Worm (Caenorhabditis elegans) whole organism, L4 larva: ENCODE data around the gene T23F6.3.
"Not testable (repeated sequence)": the region's sequence is repeated elsewhere in the genome, so short reads cannot be mapped to it uniquely, and the experiment has no call there.

Experiments
- aha-1 ChIP-seq: fragments of 150-350 bp; peaks from one replicate; lab custom pipeline; 2014; ENCODE audit warnings: missing biosample characterization, missing genetic modification characterization
- arid-1 ChIP-seq: fragments of 200-800 bp; sonication (Bioruptor generic); conservative IDR thresholded peaks from 2 replicates; pipeline ENCODE4 v1.3.6; 2022; ENCODE audit warnings: missing genetic modification reagents, missing genetic modification characterization, missing compliant biosample characterization
- ceh-20 ChIP-seq: fragments of 200-800 bp; sonication (Bioruptor generic); IDR thresholded peaks from 2 replicates; pipeline ENCODE4 v1.3.6; 2022; ENCODE audit warnings: missing genetic modification reagents, missing genetic modification characterization, missing compliant biosample characterization
- daf-12 ChIP-seq: fragments of 150-350 bp; optimal IDR thresholded peaks from 2 replicates; lab custom pipeline; 2014; ENCODE audit warnings: missing biosample characterization, missing genetic modification reagents, missing genetic modification characterization
- dpl-1 ChIP-seq: fragments of 150-350 bp; optimal IDR thresholded peaks from 2 replicates; lab custom pipeline; 2014; ENCODE audit warnings: missing biosample characterization, missing genetic modification reagents, missing genetic modification characterization
- egl-27 ChIP-seq: sonication (generic microtip); optimal IDR thresholded peaks from 3 replicates; lab custom pipeline; 2017; ENCODE audit warnings: missing biosample characterization, missing genetic modification reagents, missing genetic modification characterization
- lin-29 ChIP-seq: fragments of 200-800 bp; sonication (Bioruptor generic); IDR thresholded peaks from 2 replicates; pipeline ENCODE4 v1.3.6; 2022; ENCODE audit warnings: missing genetic modification reagents, missing genetic modification characterization, missing compliant biosample characterization
- lsy-2 ChIP-seq, 2 experiments: fragments of 150-350 bp in 1 of 2; sonication (generic microtip) in 1 of 2; optimal IDR thresholded peaks; 2 replicates each; lab custom pipeline; 2014 to 2017; ENCODE audit warnings: missing biosample characterization in 2 of 2, missing genetic modification characterization in 2 of 2
- nhr-10 ChIP-seq: fragments of 150-350 bp; optimal IDR thresholded peaks from 2 replicates; lab custom pipeline; 2014; ENCODE audit warnings: missing biosample characterization, missing genetic modification characterization
- nhr-11 ChIP-seq: fragments of 150-350 bp; optimal IDR thresholded peaks from 2 replicates; lab custom pipeline; 2014; ENCODE audit warnings: missing biosample characterization, missing genetic modification characterization
- nhr-111 ChIP-seq: fragments of 200-800 bp; sonication (Bioruptor generic); optimal IDR thresholded peaks from 2 replicates; lab custom pipeline; 2018; ENCODE audit warnings: mild to moderate bottlenecking, missing genetic modification characterization, missing compliant biosample characterization
- nhr-76 ChIP-seq: fragments of 150-350 bp; optimal IDR thresholded peaks from 2 replicates; lab custom pipeline; 2014; ENCODE audit warnings: missing biosample characterization, missing genetic modification characterization
- saeg-2 ChIP-seq: fragments of 200-800 bp; sonication (Bioruptor generic); IDR thresholded peaks from 2 replicates; pipeline ENCODE4 v1.3.6; 2022; ENCODE audit warnings: missing genetic modification reagents, missing genetic modification characterization, missing compliant biosample characterization
- unc-62 ChIP-seq, 3 experiments: fragments of 150-350 bp in 1 of 3; sonication (generic microtip); optimal IDR thresholded peaks in 2 of 3; peaks in 1 of 3; 1 replicate in 1 of 3; 2 replicates in 2 of 3; lab custom pipeline; 2014 to 2017; ENCODE audit warnings: missing biosample characterization in 3 of 3, missing genetic modification characterization in 3 of 3, missing genetic modification reagents in 3 of 3, missing genotype in 1 of 3
- ztf-7 ChIP-seq: fragments of 150-350 bp; optimal IDR thresholded peaks from 2 replicates; lab custom pipeline; 2014; ENCODE audit warnings: missing biosample characterization, missing genetic modification characterization

T23F6.3 gene

ce11 chrIV:12684826-12685594 is 39.5 kb downstream of the T23F6.3 start:
- TF ChIP-seq aha-1 (tag; lab: Kevin White, UChicago) = peak; percentile 16
- TF ChIP-seq ceh-20 (GFP tag; lab: Robert Waterston, UW) = no peak
- TF ChIP-seq unc-62 (GFP tag; optimal IDR thresholded peaks at IDR 0.05 in 1 of 2; lab: Kevin White, UChicago) = peak in 1 of 2 experiments; percentile 11
- TF ChIP-seq unc-62 (tag; optimal IDR thresholded peaks at IDR 0.05; lab: Kevin White, UChicago) = no peak

- TF ChIP-seq lin-29 = no peak
- peak in 1 of 2 experiments; percentile 16 for TF ChIP-seq lsy-2 (tag; optimal IDR thresholded peaks at IDR 0.05; lab: Kevin White, UChicago)
- TF ChIP-seq dpl-1 (GFP tag; lab: Kevin White, UChicago) = peak; percentile 68
- no peak for TF ChIP-seq daf-12 (tag; lab: Kevin White, UChicago)
Measured at ce11 chrIV:12684341-12684740, 40.2 kb downstream of the T23F6.3 start, which contains the start of gene prmt-9. Gene prmt-9, minus strand, starts transcription at chrIV:12684378.

- not testable (repeated sequence) for TF ChIP-seq arid-1 (GFP tag; lab: Robert Waterston, UW); saeg-2 (GFP tag; lab: Robert Waterston, UW); nhr-111 (GFP tag; lab: Kevin White, UChicago)
Measured at ce11 chrIV:12677137-12677536, 47.4 kb downstream of the T23F6.3 start, which contains the start of gene T23B5.6. Gene T23B5.6, minus strand, starts transcription at chrIV:12677237.

ce11 chrIV:12674700-12675099 is 49.9 kb downstream of the T23F6.3 start, which contains the start of gene T23B5.4:
Gene T23B5.4, plus strand, starts transcription at chrIV:12675000.
- TF ChIP-seq ztf-7 (tag; lab: Kevin White, UChicago) = no peak
- no peak for TF ChIP-seq egl-27 (tag; lab: Kevin White, UChicago)
- TF ChIP-seq nhr-11 = no peak
- TF ChIP-seq nhr-10 = no peak
- TF ChIP-seq dpl-1 (GFP tag; lab: Kevin White, UChicago) = no peak
- TF ChIP-seq nhr-76 (tag; lab: Kevin White, UChicago) = no peak
